Fruit fly (Drosophila melanogaster) whole organism, embryonic: ENCODE data around the gene dpr9.

Source experiments
- B-H1 ChIP-seq: fragments of 200-800 bp; sonication (Bioruptor generic); IDR thresholded peaks from 3 replicates; pipeline ENCODE4 v1.3.6; 2022; ENCODE audit warnings: missing biosample characterization, missing genetic modification characterization
- BEAF-32 ChIP-seq: fragments of 200-800 bp; sonication (Bioruptor generic); optimal IDR thresholded peaks from 3 replicates; lab custom pipeline; 2017; ENCODE audit warnings: missing biosample characterization, missing genetic modification characterization, mild to moderate bottlenecking, moderate library complexity, missing genetic modification reagents
- CG10274 ChIP-seq: fragments of 200-800 bp; sonication (Bioruptor generic); optimal IDR thresholded peaks from 3 replicates; lab custom pipeline; 2017; ENCODE audit warnings: missing biosample characterization, mild to moderate bottlenecking, missing genetic modification characterization
- CG12104 ChIP-seq: fragments of 200-800 bp; sonication (Bioruptor generic); optimal IDR thresholded peaks from 3 replicates; lab custom pipeline; 2016; ENCODE audit warnings: missing biosample characterization, missing genetic modification characterization
- CG12155 ChIP-seq: fragments of 200-800 bp; sonication (Bioruptor generic); optimal IDR thresholded peaks from 3 replicates; lab custom pipeline; 2016; ENCODE audit warnings: missing biosample characterization, missing genetic modification characterization
- CG12769 ChIP-seq: fragments of 200-800 bp; sonication (Bioruptor generic); optimal IDR thresholded peaks from 2 replicates; lab custom pipeline; 2019; ENCODE audit warnings: missing biosample characterization, mild to moderate bottlenecking, missing genetic modification characterization, moderate library complexity
- CG13775 ChIP-seq: fragments of 200-800 bp; sonication (Bioruptor generic); optimal IDR thresholded peaks from 3 replicates; lab custom pipeline; 2017; ENCODE audit warnings: missing biosample characterization, mild to moderate bottlenecking, missing genetic modification characterization
- CG17328 ChIP-seq: fragments of 200-800 bp; sonication (Bioruptor generic); IDR thresholded peaks from 2 replicates; pipeline ENCODE4 v1.3.6; 2022; ENCODE audit warnings: missing biosample characterization, missing genetic modification characterization
- CG17361 ChIP-seq: fragments of 200-800 bp; sonication (Bioruptor generic); IDR thresholded peaks from 3 replicates; pipeline ENCODE4 v1.3.6; 2022; ENCODE audit warnings: missing biosample characterization, missing genetic modification characterization
- CG3163 ChIP-seq: fragments of 200-800 bp; sonication (Bioruptor generic); optimal IDR thresholded peaks from 3 replicates; lab custom pipeline; 2016; ENCODE audit warnings: missing biosample characterization, missing genetic modification characterization
- CG3995 ChIP-seq: fragments of 200-800 bp; sonication (Bioruptor generic); optimal IDR thresholded peaks from 3 replicates; lab custom pipeline; 2016; ENCODE audit warnings: missing biosample characterization, missing genetic modification characterization
- CG6854 ChIP-seq: fragments of 200-800 bp; sonication (Bioruptor generic); optimal IDR thresholded peaks from 3 replicates; lab custom pipeline; 2017; ENCODE audit warnings: missing biosample characterization, mild to moderate bottlenecking, missing genetic modification characterization
- CG8359 ChIP-seq: fragments of 200-800 bp; sonication (Bioruptor generic); optimal IDR thresholded peaks from 2 replicates; lab custom pipeline; 2017; ENCODE audit warnings: missing biosample characterization, mild to moderate bottlenecking, missing genetic modification characterization, borderline replicate concordance
- CG8924 ChIP-seq: fragments of 200-800 bp; optimal IDR thresholded peaks from 3 replicates; lab custom pipeline; 2019; ENCODE audit warnings: missing biosample characterization, mild to moderate bottlenecking, missing genetic modification characterization, moderate library complexity
- CG9876 ChIP-seq: fragments of 200-800 bp; sonication (Bioruptor generic); optimal IDR thresholded peaks from 2 replicates; lab custom pipeline; 2016; ENCODE audit warnings: missing biosample characterization, missing genetic modification characterization
- Dip2 ChIP-seq: fragments of 200-800 bp; sonication (Bioruptor generic); IDR thresholded peaks from 2 replicates; pipeline ENCODE4 v1.3.6; 2022; ENCODE audit warnings: missing biosample characterization, missing genetic modification characterization
- GATAe ChIP-seq: fragments of 200-800 bp; sonication (Bioruptor generic); conservative IDR thresholded peaks from 2 replicates; pipeline ENCODE4 v1.3.6; 2022; ENCODE audit warnings: missing biosample characterization, missing genetic modification characterization
- HmgD ChIP-seq: fragments of 200-800 bp; sonication (Bioruptor generic); optimal IDR thresholded peaks from 3 replicates; lab custom pipeline; 2016; ENCODE audit warnings: missing biosample characterization, missing genetic modification characterization
- Hmx ChIP-seq: fragments of 200-800 bp; sonication (Bioruptor generic); optimal IDR thresholded peaks from 2 replicates; lab custom pipeline; 2016; ENCODE audit warnings: missing biosample characterization, missing genetic modification characterization
- Lpt ChIP-seq: fragments of >200 bp; optimal IDR thresholded peaks from 2 replicates; lab custom pipeline; 2018; ENCODE audit warnings: missing biosample characterization, missing genetic modification characterization
- Max ChIP-seq: fragments of 200-800 bp; sonication (Bioruptor generic); optimal IDR thresholded peaks from 2 replicates; lab custom pipeline; 2016; ENCODE audit warnings: missing biosample characterization, mild to moderate bottlenecking, missing genetic modification characterization
- Mrtf ChIP-seq: fragments of 200-800 bp; sonication (Bioruptor generic); IDR thresholded peaks from 3 replicates; pipeline ENCODE4 v1.3.6; 2022; ENCODE audit warnings: missing biosample characterization, missing genetic modification characterization
- Ptx1 ChIP-seq: fragments of 200-800 bp; sonication (Bioruptor generic); IDR thresholded peaks from 2 replicates; pipeline ENCODE4 v1.3.6; 2022; ENCODE audit warnings: missing biosample characterization, missing genetic modification characterization
- Stat92E ChIP-seq, 3 experiments: fragments of >200 bp in 2 of 3; fragments of 200-800 bp in 1 of 3; sonication (Bioruptor generic) in 1 of 3; optimal IDR thresholded peaks; 2 replicates each; lab custom pipeline; 2017 to 2019; ENCODE audit warnings: missing biosample characterization in 3 of 3, missing genetic modification characterization in 3 of 3, mild to moderate bottlenecking in 1 of 3, moderate library complexity in 1 of 3
- ac ChIP-seq: fragments of 200-800 bp; sonication (Bioruptor generic); optimal IDR thresholded peaks from 3 replicates; lab custom pipeline; 2017; ENCODE audit warnings: missing biosample characterization, mild to moderate bottlenecking, missing genetic modification characterization
- al ChIP-seq: fragments of 200-800 bp; sonication (Bioruptor generic); IDR thresholded peaks from 2 replicates; pipeline ENCODE4 v1.3.6; 2022; ENCODE audit warnings: missing biosample characterization, missing genetic modification characterization
- croc ChIP-seq: fragments of 200-800 bp; sonication (Bioruptor generic); conservative IDR thresholded peaks from 3 replicates; pipeline ENCODE4 v1.3.6; 2022; ENCODE audit warnings: missing biosample characterization, missing genetic modification characterization
- crp ChIP-seq, 2 experiments: fragments of 200-800 bp; sonication (Bioruptor generic); optimal IDR thresholded peaks; 2 replicates in 1 of 2; 3 replicates in 1 of 2; lab custom pipeline; 2017; ENCODE audit warnings: missing biosample characterization in 2 of 2, missing genetic modification characterization in 2 of 2, mild to moderate bottlenecking in 1 of 2, moderate library complexity in 1 of 2
- dan ChIP-seq: fragments of 200-800 bp; sonication (Bioruptor generic); IDR thresholded peaks from 2 replicates; pipeline ENCODE4 v1.3.6; 2022; ENCODE audit warnings: missing biosample characterization, missing genetic modification characterization
- disco-r ChIP-seq: fragments of 200-800 bp; sonication (Bioruptor generic); optimal IDR thresholded peaks from 2 replicates; lab custom pipeline; 2016; ENCODE audit warnings: missing biosample characterization, missing genetic modification characterization
- ems ChIP-seq: fragments of 200-800 bp; sonication (Bioruptor generic); optimal IDR thresholded peaks from 3 replicates; lab custom pipeline; 2016; ENCODE audit warnings: missing biosample characterization, missing genetic modification characterization
- gro ChIP-seq: fragments of 200-800 bp; sonication (Bioruptor generic); optimal IDR thresholded peaks from 2 replicates; lab custom pipeline; 2016; ENCODE audit warnings: missing biosample characterization, missing genetic modification characterization
- ind ChIP-seq: fragments of 200-800 bp; sonication (Bioruptor generic); optimal IDR thresholded peaks from 3 replicates; lab custom pipeline; 2016; ENCODE audit warnings: missing biosample characterization, missing genetic modification characterization
- inv ChIP-seq: fragments of 200-800 bp; sonication (Bioruptor generic); IDR thresholded peaks from 2 replicates; pipeline ENCODE4 v1.3.6; 2022; ENCODE audit warnings: missing biosample characterization, missing genetic modification characterization; ENCODE audit not compliant: partially characterized antibody
- klu ChIP-seq: fragments of 200-800 bp; sonication (Bioruptor generic); IDR thresholded peaks from 2 replicates; pipeline ENCODE4 v1.3.6; 2022; ENCODE audit warnings: missing biosample characterization, missing genetic modification characterization
- kni ChIP-seq: fragments of 200-800 bp; sonication (Bioruptor generic); optimal IDR thresholded peaks from 3 replicates; lab custom pipeline; 2017; ENCODE audit warnings: mild to moderate bottlenecking, missing biosample characterization, missing genetic modification reagents, missing genetic modification characterization
- luna ChIP-seq: fragments of 200-800 bp; sonication (Bioruptor generic); optimal IDR thresholded peaks from 2 replicates; lab custom pipeline; 2016; ENCODE audit warnings: missing biosample characterization, missing genetic modification characterization
- nmo ChIP-seq: fragments of 200-800 bp; sonication (Bioruptor generic); optimal IDR thresholded peaks from 2 replicates; lab custom pipeline; 2018; ENCODE audit warnings: missing biosample characterization, mild to moderate bottlenecking, missing genetic modification characterization, moderate library complexity
- nom ChIP-seq: fragments of 200-800 bp; sonication (Bioruptor generic); optimal IDR thresholded peaks from 2 replicates; lab custom pipeline; 2017; ENCODE audit warnings: missing biosample characterization, missing genetic modification characterization, mild to moderate bottlenecking, moderate library complexity, missing genetic modification reagents
- otp ChIP-seq: fragments of 200-800 bp; sonication (Bioruptor generic); IDR thresholded peaks from 3 replicates; pipeline ENCODE4, ENCODE4 v1.3.6; 2022; ENCODE audit warnings: missing biosample characterization, missing genetic modification characterization
- pan ChIP-seq, 4 experiments: fragments of >200 bp in 3 of 4; fragments of 200-800 bp in 1 of 4; sonication (Bioruptor generic) in 1 of 4; optimal IDR thresholded peaks in 3 of 4; IDR thresholded peaks in 1 of 4; 2 replicates each; pipeline versions ENCODE4 v1.3.6 to Lab custom; 2017 to 2022; ENCODE audit warnings: missing biosample characterization in 2 of 4, missing genetic modification characterization in 2 of 4, mixed read lengths in 1 of 4
- pb ChIP-seq: fragments of 200-800 bp; sonication (Bioruptor generic); optimal IDR thresholded peaks from 3 replicates; lab custom pipeline; 2016; ENCODE audit warnings: missing biosample characterization, missing genetic modification characterization
- phol ChIP-seq: fragments of 200-800 bp; sonication (Bioruptor generic); optimal IDR thresholded peaks from 3 replicates; lab custom pipeline; 2018; ENCODE audit warnings: missing biosample characterization, mild to moderate bottlenecking, missing genetic modification characterization, moderate library complexity
- pros ChIP-seq: fragments of 200-800 bp; sonication (Bioruptor generic); optimal IDR thresholded peaks from 3 replicates; lab custom pipeline; 2019; ENCODE audit warnings: missing biosample characterization, mild to moderate bottlenecking, missing genetic modification characterization, moderate library complexity
- sisA ChIP-seq: fragments of 200-800 bp; sonication (Bioruptor generic); IDR thresholded peaks from 2 replicates; pipeline ENCODE4 v1.3.6; 2022; ENCODE audit warnings: missing biosample characterization, missing genetic modification characterization
- slbo ChIP-seq: fragments of 200-800 bp; sonication (Bioruptor generic); IDR thresholded peaks from 2 replicates; pipeline ENCODE4 v1.3.6; 2022; ENCODE audit warnings: missing biosample characterization, missing genetic modification characterization
- sna ChIP-seq: fragments of 200-800 bp; sonication (Bioruptor generic); IDR thresholded peaks from 2 replicates; pipeline ENCODE4 v1.3.6; 2022; ENCODE audit warnings: missing biosample characterization, missing genetic modification characterization; ENCODE audit not compliant: partially characterized antibody
- tgo ChIP-seq: fragments of 200-800 bp; sonication (Bioruptor generic); IDR thresholded peaks from 3 replicates; pipeline ENCODE4 v1.3.6; 2022; ENCODE audit warnings: missing biosample characterization, missing genetic modification characterization
- tll ChIP-seq, 2 experiments: fragments of 200-800 bp in 1 of 2; fragments of >200 bp in 1 of 2; sonication (Bioruptor generic) in 1 of 2; optimal IDR thresholded peaks; 2 replicates each; lab custom pipeline; 2017 to 2019; ENCODE audit warnings: missing biosample characterization in 2 of 2, missing genetic modification characterization in 2 of 2, mild to moderate bottlenecking in 1 of 2, moderate library complexity in 1 of 2
- vnd ChIP-seq: fragments of 200-800 bp; sonication (Bioruptor generic); IDR thresholded peaks from 3 replicates; pipeline ENCODE4 v1.3.6; 2022; ENCODE audit warnings: missing biosample characterization, missing genetic modification characterization; ENCODE audit not compliant: partially characterized antibody
- yki ChIP-seq: fragments of >200 bp; optimal IDR thresholded peaks from 3 replicates; lab custom pipeline; 2018

dpr9 gene

dm6 chr3R:15092351-15092750 is 15.3 kb upstream of the dpr9 start (continued):
- TF ChIP-seq sna (GFP tag; lab: Robert Waterston, UW) (no peak), CG12155 (GFP tag; lab: Kevin White, UChicago) (no peak), kni (GFP tag; lab: Kevin White, UChicago) (no peak), ac (GFP tag; lab: Kevin White, UChicago) (no peak), gro (GFP tag; lab: Kevin White, UChicago) (no peak), tll (GFP tag; optimal IDR thresholded peaks at IDR 0.05; lab: Kevin White, UChicago) (no peak), CG3163 (no peak), inv (no peak), Dip2 (GFP tag; lab: Robert Waterston, UW) (no peak), CG13775 (GFP tag; lab: Kevin White, UChicago) (no peak), CG8924 (tag; lab: Kevin White, UChicago) (no peak), nmo (GFP tag; lab: Kevin White, UChicago) (peak; percentile 40), al (GFP tag; lab: Robert Waterston, UW) (no peak), GATAe (no peak), sisA (GFP tag; lab: Robert Waterston, UW) (no peak), CG17361 (GFP tag; lab: Robert Waterston, UW) (peak; percentile 36; the same call in 1 of the 3 replicates), crp (GFP tag; optimal IDR thresholded peaks at IDR 0.05; lab: Kevin White, UChicago) (no peak), CG9876 (GFP tag; lab: Kevin White, UChicago) (no peak), slbo (peak; percentile 10; the same call in 1 of the 2 replicates), BEAF-32 (no peak), CG12769 (tag; lab: Kevin White, UChicago) (no peak), nom (GFP tag; lab: Kevin White, UChicago) (peak; percentile 51), CG17328 (GFP tag; lab: Robert Waterston, UW) (no peak), pb (no peak), luna (GFP tag; lab: Kevin White, UChicago) (no peak), yki (lab: Kevin White, UChicago) (no peak), Mrtf (GFP tag; lab: Robert Waterston, UW) (no peak), B-H1 (GFP tag; lab: Robert Waterston, UW) (no peak), HmgD (GFP tag; lab: Kevin White, UChicago) (no peak), tgo (GFP tag; lab: Robert Waterston, UW) (no peak), ems (GFP tag; lab: Kevin White, UChicago) (no peak), pan (optimal IDR thresholded peaks at IDR 0.05; lab: Kevin White, UChicago) (no peak), pan (GFP tag; optimal IDR thresholded peaks at IDR 0.05 in 1 of 2, IDR thresholded peaks at IDR 0.05 in 1 of 2) (no peak), Lpt (no peak), CG10274 (GFP tag; lab: Kevin White, UChicago) (no peak), ind (GFP tag; lab: Kevin White, UChicago) (no peak), Max (GFP tag; lab: Kevin White, UChicago) (no peak), CG6854 (no peak), pros (no peak), croc (no peak), Stat92E (GFP tag; optimal IDR thresholded peaks at IDR 0.05; lab: Kevin White, UChicago) (no peak), CG12104 (GFP tag; lab: Kevin White, UChicago) (no peak), disco-r (GFP tag; lab: Kevin White, UChicago) (no peak), CG3995 (no peak), otp (no peak), vnd (no peak), phol (tag; lab: Kevin White, UChicago) (peak; percentile 51), dan (no peak), Hmx (no peak), CG8359 (GFP tag; lab: Kevin White, UChicago) (no peak), Ptx1 (GFP tag; lab: Robert Waterston, UW) (no peak), klu (GFP tag; lab: Robert Waterston, UW) (no peak)
